Worm (Caenorhabditis elegans): ENCODE measurements around the gene djr-1.2.
A peak's percentile ranks its signal among the peaks of the same experiment; 100 is the strongest.

Gene djr-1.2

DNA sequence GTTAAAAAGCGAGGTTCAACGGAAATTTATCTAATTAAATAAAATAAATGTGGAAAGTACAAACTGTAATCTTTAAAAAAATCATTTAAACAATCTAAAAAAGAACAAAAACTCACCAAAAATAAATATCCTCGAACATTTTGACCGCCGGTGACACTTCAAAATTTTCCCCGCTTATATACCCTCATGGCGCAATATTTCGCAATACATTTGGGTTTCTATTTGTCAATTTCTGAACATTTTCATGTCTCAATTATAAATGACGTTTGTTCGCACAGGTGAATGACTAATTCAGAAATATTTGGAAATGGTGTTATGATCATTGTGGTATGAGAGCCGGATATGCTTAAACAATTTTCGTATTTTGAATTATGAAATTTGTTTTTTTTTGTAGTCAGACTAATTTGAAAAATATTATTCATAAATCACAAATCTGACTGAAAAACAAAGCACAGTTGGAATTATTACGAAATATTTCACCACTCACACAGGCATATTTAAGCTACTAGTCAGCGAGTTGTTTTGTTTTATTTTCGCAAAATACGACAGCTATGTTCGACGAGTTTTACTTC, 13.0 kb downstream of the djr-1.2 start, which contains the start of the genes C49G7.10 and irg-2 (continued):
- TF ChIP-seq lin-39 (tag; optimal IDR thresholded peaks at IDR 0.05) (no peak), zip-4 (GFP tag; optimal IDR thresholded peaks at IDR 0.05) (peak; percentile 99), fkh-4 (tag; optimal IDR thresholded peaks at IDR 0.05; ENCODE audit: borderline replicate concordance) (no peak), nhr-85 (tag) (no peak), isw-1 (GFP tag; IDR thresholded peaks at IDR 0.05) (0 out of 2 replicates have a peak, but pooled peaks have one; percentile 3), ceh-90 (tag; optimal IDR thresholded peaks at IDR 0.05) (peak; percentile 19), vab-15 (tag; optimal IDR thresholded peaks at IDR 0.05) (no peak), ama-1 (optimal IDR thresholded peaks at IDR 0.05) (no peak), lsy-2 (tag; optimal IDR thresholded peaks at IDR 0.05) (peak in 1 of 2 experiments; percentile 35), lin-13 (GFP tag; optimal IDR thresholded peaks at IDR 0.05) (no peak)

DNA sequence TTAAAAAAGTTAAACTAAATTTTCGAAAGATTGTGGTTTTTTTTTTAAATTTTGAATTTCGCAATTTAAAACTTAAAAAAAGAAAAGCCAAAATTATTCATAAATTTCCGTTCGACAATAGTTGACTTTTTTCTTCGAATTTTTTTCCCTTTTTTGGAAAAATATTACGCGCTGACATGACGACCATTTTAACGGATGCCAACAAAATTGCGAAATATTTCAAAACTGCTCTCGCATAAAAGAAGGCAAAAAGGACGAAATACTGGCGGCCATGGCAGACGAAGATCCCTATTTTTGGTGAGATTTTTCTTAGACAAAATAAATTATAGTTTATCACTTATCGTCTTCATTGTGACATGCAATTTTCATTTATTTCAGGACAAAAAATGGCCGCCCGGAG, 16.4 kb downstream of the djr-1.2 start:
- no peak for TF ChIP-seq nhr-71 (tag; optimal IDR thresholded peaks at IDR 0.05)
- TF ChIP-seq hlh-4 (tag; optimal IDR thresholded peaks at IDR 0.05), result no peak
- TF ChIP-seq dsc-1 (tag; optimal IDR thresholded peaks at IDR 0.05), result no peak
- TF ChIP-seq efl-1 (optimal IDR thresholded peaks at IDR 0.05), result no peak
- TF ChIP-seq efl-1 (GFP tag; optimal IDR thresholded peaks at IDR 0.05 in 1 of 2), result peak in 1 of 2 experiments; percentile 64
- TF ChIP-seq lin-13 (GFP tag; optimal IDR thresholded peaks at IDR 0.05), result no peak

DNA sequence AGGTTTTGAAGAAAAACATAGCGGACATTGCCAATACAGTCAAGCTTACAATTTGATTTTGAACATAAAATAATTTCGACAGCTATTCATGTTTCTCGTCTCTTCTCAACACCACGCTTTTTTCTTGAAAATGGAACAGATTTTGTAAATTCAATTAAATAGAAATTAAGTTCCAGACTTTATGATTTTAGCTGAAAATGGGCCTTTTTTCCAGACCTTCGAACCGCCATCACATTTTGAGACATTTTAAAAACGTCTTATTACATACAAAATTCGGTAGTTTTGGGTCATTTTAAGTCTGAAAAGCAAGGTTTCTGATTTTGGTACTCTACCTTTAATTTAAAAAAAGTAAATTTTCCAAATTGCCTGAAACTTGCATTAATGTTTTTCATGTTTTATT, 16.8 kb downstream of the djr-1.2 start, which contains the start of gene C49G7.12:
Gene C49G7.12, plus strand, starts transcription at position 301 of the 400 bp plus-strand sequence.
- TF ChIP-seq ama-1 (optimal IDR thresholded peaks at IDR 0.05) (no peak), ceh-63 (GFP tag; optimal IDR thresholded peaks at IDR 0.05) (no peak), nhr-19 (GFP tag; conservative IDR thresholded peaks at IDR 0.05) (no peak), C04F5.9 (tag; optimal IDR thresholded peaks at IDR 0.05) (no peak), tlp-1 (tag; optimal IDR thresholded peaks at IDR 0.05) (no peak), nhr-28 (tag; optimal IDR thresholded peaks at IDR 0.05) (no peak), efl-1 (optimal IDR thresholded peaks at IDR 0.05) (no peak), efl-1 (GFP tag; optimal IDR thresholded peaks at IDR 0.05 in 1 of 2) (peak in 1 of 2 experiments; percentile 56)

DNA sequence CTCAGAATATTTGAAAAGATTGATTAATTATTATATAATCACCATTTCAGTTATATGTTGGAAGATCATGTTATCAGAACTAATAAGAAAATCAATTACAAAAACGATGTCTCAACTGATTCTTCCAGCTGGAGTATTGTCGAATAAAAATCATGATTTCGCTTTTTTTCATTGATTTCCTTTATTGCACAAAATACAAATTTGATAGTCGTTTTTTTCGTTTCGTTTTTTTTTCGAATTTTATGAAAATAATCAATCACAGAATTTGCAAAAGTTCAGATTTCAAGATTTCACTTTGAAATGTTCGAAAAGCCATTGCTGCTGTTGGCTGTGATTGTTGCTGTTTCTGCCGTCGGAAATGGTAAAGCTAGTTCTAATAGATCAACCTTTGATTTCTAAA, 19.1 kb downstream of the djr-1.2 start, which contains the start of gene C49G7.13:
Gene C49G7.13, plus strand, starts transcription at position 301 of the 400 bp plus-strand sequence.
- TF ChIP-seq unc-98 (GFP tag; IDR thresholded peaks at IDR 0.05), result no peak
- no peak for TF ChIP-seq nhr-28 (tag; optimal IDR thresholded peaks at IDR 0.05)
- no peak for TF ChIP-seq lin-35 (GFP tag; optimal IDR thresholded peaks at IDR 0.05)
- TF ChIP-seq ceh-8 (GFP tag; optimal IDR thresholded peaks at IDR 0.05), result no peak
- no peak for TF ChIP-seq nhr-85 (tag)
- TF ChIP-seq nhr-84 (tag; optimal IDR thresholded peaks at IDR 0.05), result no peak
- TF ChIP-seq ceh-90 (tag; optimal IDR thresholded peaks at IDR 0.05), result no peak
- no peak for TF ChIP-seq fkh-8 (tag; optimal IDR thresholded peaks at IDR 0.05)
- TF ChIP-seq ets-5 (GFP tag; IDR thresholded peaks at IDR 0.05), result no peak
- TF ChIP-seq ces-1 (GFP tag; optimal IDR thresholded peaks at IDR 0.05), result no peak
- no peak for TF ChIP-seq dsc-1 (tag; optimal IDR thresholded peaks at IDR 0.05)
- no peak for TF ChIP-seq skn-1 (tag; optimal IDR thresholded peaks at IDR 0.05)
- no peak for TF ChIP-seq blmp-1 (tag; optimal IDR thresholded peaks at IDR 0.05)

DNA sequence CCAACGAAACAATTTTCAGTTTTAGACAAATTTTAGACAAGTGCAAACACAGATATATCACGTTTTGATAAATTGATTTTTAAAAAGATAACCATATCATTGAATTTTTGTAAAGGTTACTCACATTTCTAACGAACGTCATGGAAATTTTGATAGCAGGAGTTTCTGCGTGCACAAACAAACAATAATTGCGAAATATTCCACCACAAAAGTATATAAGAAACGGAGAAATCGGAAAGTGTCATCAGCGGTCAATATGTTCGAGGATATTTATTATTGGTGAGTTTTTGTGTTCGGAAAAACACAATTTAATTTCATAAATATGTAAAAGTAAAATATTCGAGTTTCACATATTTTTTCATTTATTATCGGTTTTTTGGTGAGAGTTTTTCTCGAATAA, 20.6 kb downstream of the djr-1.2 start, which contains the start of gene C49G7.7:
Gene C49G7.7, plus strand, starts transcription at position 174 of the 400 bp plus-strand sequence.
- TF ChIP-seq C04F5.9 (tag; optimal IDR thresholded peaks at IDR 0.05), result no peak
- TF ChIP-seq jun-1 (tag; optimal IDR thresholded peaks at IDR 0.05), result no peak
- TF ChIP-seq zip-4 (GFP tag; optimal IDR thresholded peaks at IDR 0.05), result no peak
- TF ChIP-seq sptf-1 (tag; optimal IDR thresholded peaks at IDR 0.05), result no peak
- no peak for TF ChIP-seq ceh-8 (GFP tag; optimal IDR thresholded peaks at IDR 0.05)
- TF ChIP-seq nhr-71 (tag; optimal IDR thresholded peaks at IDR 0.05), result no peak

DNA sequence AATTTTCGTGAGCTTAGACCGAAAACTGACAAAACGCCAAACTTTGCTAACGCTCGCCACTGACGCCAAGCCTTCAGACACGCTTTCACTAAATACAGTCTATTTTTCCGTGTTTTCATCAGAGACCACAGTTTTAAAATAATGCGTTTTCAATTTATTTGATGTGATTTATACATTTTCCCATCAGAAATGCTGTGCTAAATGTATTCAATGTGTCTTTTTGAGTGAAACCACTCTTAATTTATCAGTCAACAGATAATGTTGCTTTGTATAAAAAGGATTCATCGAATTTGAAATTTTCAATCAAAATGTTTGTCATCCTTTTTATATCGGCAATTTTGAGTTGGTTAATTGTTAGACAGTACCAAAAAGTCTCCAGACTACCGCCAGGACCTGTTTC, 23.6 kb downstream of the djr-1.2 start, which contains the start of gene cyp-35A4:
Gene cyp-35A4, plus strand, starts transcription at position 301 of the 400 bp plus-strand sequence.
- TF ChIP-seq zip-4 (GFP tag; optimal IDR thresholded peaks at IDR 0.05), result no peak
- no peak for TF ChIP-seq skn-1 (tag; optimal IDR thresholded peaks at IDR 0.05)
- TF ChIP-seq lir-3 (tag; optimal IDR thresholded peaks at IDR 0.05; ENCODE audit: poor library complexity), result no peak
- no peak for TF ChIP-seq tbx-2 (tag; optimal IDR thresholded peaks at IDR 0.05)
- TF ChIP-seq swsn-7 (tag; optimal IDR thresholded peaks at IDR 0.05), result no peak
- no peak for TF ChIP-seq hlh-17 (GFP tag; optimal IDR thresholded peaks at IDR 0.05; ENCODE audit: borderline replicate concordance)
- TF ChIP-seq lin-39 (tag; optimal IDR thresholded peaks at IDR 0.05), result no peak
- no peak for TF ChIP-seq nhr-237 (tag; optimal IDR thresholded peaks at IDR 0.05)
- TF ChIP-seq ceh-82 (tag; optimal IDR thresholded peaks at IDR 0.05), result no peak
- no peak for TF ChIP-seq F16B12.6 (tag; optimal IDR thresholded peaks at IDR 0.05)
- TF ChIP-seq aly-2 (tag; optimal IDR thresholded peaks at IDR 0.05), result no peak
- no peak for TF ChIP-seq ztf-11 (tag; optimal IDR thresholded peaks at IDR 0.05)
- no peak for TF ChIP-seq sptf-1 (tag; optimal IDR thresholded peaks at IDR 0.05)
- no peak for TF ChIP-seq snpc-4 (tag; optimal IDR thresholded peaks at IDR 0.05)
